Fruit fly (Drosophila melanogaster) whole organism, embryonic: Measurements from ENCODE around the gene CG13405.

ENCODE experiments used
- Adf1 ChIP-seq: fragments of 200-800 bp; sonication (Bioruptor generic); IDR thresholded peaks from 2 replicates; pipeline ENCODE4 v1.3.6; 2022; ENCODE audit warnings: missing biosample characterization, missing genetic modification characterization
- B-H2 ChIP-seq: fragments of 200-800 bp; sonication (Bioruptor generic); optimal IDR thresholded peaks from 2 replicates; lab custom pipeline; 2018; ENCODE audit warnings: missing biosample characterization, mild to moderate bottlenecking, missing genetic modification characterization
- CG10654 ChIP-seq: fragments of 200-800 bp; sonication (Bioruptor generic); optimal IDR thresholded peaks from 2 replicates; lab custom pipeline; 2016; ENCODE audit warnings: missing biosample characterization, missing genetic modification characterization
- CG11560 ChIP-seq: fragments of 200-800 bp; sonication (Bioruptor generic); IDR thresholded peaks from 3 replicates; pipeline ENCODE4 v1.3.6; 2022; ENCODE audit warnings: missing biosample characterization, missing genetic modification characterization
- CG1233 ChIP-seq: fragments of 200-800 bp; sonication (Bioruptor generic); optimal IDR thresholded peaks from 4 replicates; lab custom pipeline; 2018; ENCODE audit warnings: missing biosample characterization, mild to moderate bottlenecking, missing genetic modification characterization
- CG14860 ChIP-seq: fragments of 200-800 bp; sonication (Bioruptor generic); IDR thresholded peaks from 3 replicates; pipeline ENCODE4 v1.3.6; 2022; ENCODE audit warnings: missing biosample characterization, missing genetic modification characterization; ENCODE audit not compliant: partially characterized antibody
- CG15011 ChIP-seq: fragments of 200-800 bp; sonication (Bioruptor generic); optimal IDR thresholded peaks from 3 replicates; lab custom pipeline; 2018; ENCODE audit warnings: missing biosample characterization, mild to moderate bottlenecking, missing genetic modification characterization
- CG15514 ChIP-seq: fragments of 200-800 bp; sonication (Bioruptor generic); optimal IDR thresholded peaks from 3 replicates; lab custom pipeline; 2017; ENCODE audit warnings: missing biosample characterization, missing genetic modification characterization, mild to moderate bottlenecking, moderate library complexity, missing genetic modification reagents
- CG15696 ChIP-seq: fragments of 200-800 bp; sonication (Bioruptor generic); optimal IDR thresholded peaks from 2 replicates; lab custom pipeline; 2019; ENCODE audit warnings: missing biosample characterization, mild to moderate bottlenecking, missing genetic modification characterization, moderate library complexity
- CG1647 ChIP-seq: fragments of 200-800 bp; sonication (Bioruptor generic); optimal IDR thresholded peaks from 3 replicates; lab custom pipeline; 2016; ENCODE audit warnings: missing biosample characterization, missing genetic modification characterization
- CG18476 ChIP-seq: fragments of 200-800 bp; sonication (Bioruptor generic); optimal IDR thresholded peaks from 2 replicates; lab custom pipeline; 2016; ENCODE audit warnings: missing biosample characterization, mild to moderate bottlenecking, missing genetic modification characterization
- CG2678 ChIP-seq: fragments of 200-800 bp; sonication (Bioruptor generic); optimal IDR thresholded peaks from 3 replicates; lab custom pipeline; 2019; ENCODE audit warnings: missing biosample characterization, mild to moderate bottlenecking, missing genetic modification characterization, moderate library complexity
- CG2889 ChIP-seq: fragments of 200-800 bp; sonication (Bioruptor generic); IDR thresholded peaks from 3 replicates; pipeline ENCODE4 v1.3.6; 2022; ENCODE audit warnings: missing biosample characterization, missing genetic modification characterization
- CG31224 ChIP-seq: fragments of 200-800 bp; sonication (Bioruptor generic); IDR thresholded peaks from 2 replicates; pipeline ENCODE4 v1.3.6; 2022; ENCODE audit warnings: missing biosample characterization, missing genetic modification characterization
- CG31388 ChIP-seq: fragments of 200-800 bp; sonication (Bioruptor generic); optimal IDR thresholded peaks from 2 replicates; lab custom pipeline; 2016; ENCODE audit warnings: missing biosample characterization, missing genetic modification characterization
- CG32532 ChIP-seq: fragments of 200-800 bp; sonication (Bioruptor generic); IDR thresholded peaks from 2 replicates; pipeline ENCODE4 v1.3.6; 2022; ENCODE audit warnings: missing biosample characterization, missing genetic modification characterization
- CG3838 ChIP-seq: fragments of 200-800 bp; sonication (Bioruptor generic); optimal IDR thresholded peaks from 3 replicates; lab custom pipeline; 2016; ENCODE audit warnings: missing biosample characterization, missing genetic modification characterization
- CG3995 ChIP-seq: fragments of 200-800 bp; sonication (Bioruptor generic); optimal IDR thresholded peaks from 3 replicates; lab custom pipeline; 2016; ENCODE audit warnings: missing biosample characterization, missing genetic modification characterization
- CG4282 ChIP-seq: fragments of 200-800 bp; sonication (Bioruptor generic); optimal IDR thresholded peaks from 2 replicates; lab custom pipeline; 2016; ENCODE audit warnings: missing biosample characterization, missing genetic modification characterization
- CG43689 ChIP-seq: fragments of 200-800 bp; sonication (Bioruptor generic); IDR thresholded peaks from 2 replicates; pipeline ENCODE4 v1.3.6; 2022; ENCODE audit warnings: missing biosample characterization, missing genetic modification characterization
- CG4617 ChIP-seq: fragments of 200-800 bp; sonication (Bioruptor generic); optimal IDR thresholded peaks from 3 replicates; lab custom pipeline; 2016; ENCODE audit warnings: missing biosample characterization, missing genetic modification characterization, borderline replicate concordance
- CG6854 ChIP-seq: fragments of 200-800 bp; sonication (Bioruptor generic); optimal IDR thresholded peaks from 3 replicates; lab custom pipeline; 2017; ENCODE audit warnings: missing biosample characterization, mild to moderate bottlenecking, missing genetic modification characterization
- CG7357 ChIP-seq: fragments of 200-800 bp; sonication (Bioruptor generic); IDR thresholded peaks from 3 replicates; pipeline ENCODE4 v1.3.6; 2022; ENCODE audit warnings: missing biosample characterization, missing genetic modification characterization
- CG7839 ChIP-seq: fragments of 200-800 bp; sonication (Bioruptor generic); optimal IDR thresholded peaks from 3 replicates; lab custom pipeline; 2018; ENCODE audit warnings: missing biosample characterization, mild to moderate bottlenecking, missing genetic modification characterization, moderate library complexity
- CG7928 ChIP-seq: fragments of 200-800 bp; sonication (Bioruptor generic); optimal IDR thresholded peaks from 2 replicates; lab custom pipeline; 2017; ENCODE audit warnings: missing biosample characterization, mild to moderate bottlenecking, missing genetic modification characterization
- CG8388 ChIP-seq: fragments of 200-800 bp; sonication (Bioruptor generic); optimal IDR thresholded peaks from 2 replicates; lab custom pipeline; 2019; ENCODE audit warnings: missing biosample characterization, mild to moderate bottlenecking, missing genetic modification characterization, moderate library complexity
- D19B ChIP-seq: fragments of 200-800 bp; sonication (Bioruptor generic); optimal IDR thresholded peaks from 2 replicates; lab custom pipeline; 2017; ENCODE audit warnings: missing biosample characterization, mild to moderate bottlenecking, missing genetic modification characterization
- Dbx ChIP-seq: fragments of 200-800 bp; sonication (Bioruptor generic); IDR thresholded peaks from 3 replicates; pipeline ENCODE4 v1.3.6; 2022; ENCODE audit warnings: missing biosample characterization, missing genetic modification characterization
- HHEX ChIP-seq: fragments of 200-800 bp; sonication (Bioruptor generic); optimal IDR thresholded peaks from 3 replicates; lab custom pipeline; 2017; ENCODE audit warnings: missing biosample characterization, mild to moderate bottlenecking, missing genetic modification characterization, missing genetic modification reagents
- Hand ChIP-seq: fragments of 200-800 bp; sonication (Bioruptor generic); optimal IDR thresholded peaks from 2 replicates; lab custom pipeline; 2017; ENCODE audit warnings: mild to moderate bottlenecking, missing biosample characterization, missing genetic modification reagents, missing genetic modification characterization
- HmgZ ChIP-seq: fragments of 200-800 bp; sonication (Bioruptor generic); optimal IDR thresholded peaks from 2 replicates; lab custom pipeline; 2018; ENCODE audit warnings: missing biosample characterization, mild to moderate bottlenecking, missing genetic modification characterization
- Meics ChIP-seq: fragments of 200-800 bp; sonication (Bioruptor generic); optimal IDR thresholded peaks from 2 replicates; lab custom pipeline; 2017; ENCODE audit warnings: missing biosample characterization, mild to moderate bottlenecking, missing genetic modification characterization
- Mrtf ChIP-seq: fragments of 200-800 bp; sonication (Bioruptor generic); IDR thresholded peaks from 3 replicates; pipeline ENCODE4 v1.3.6; 2022; ENCODE audit warnings: missing biosample characterization, missing genetic modification characterization
- NC2β ChIP-seq: fragments of 200-800 bp; sonication (Bioruptor generic); optimal IDR thresholded peaks from 2 replicates; lab custom pipeline; 2016; ENCODE audit warnings: missing biosample characterization, missing genetic modification characterization
- NFAT ChIP-seq: fragments of 200-800 bp; sonication (Bioruptor generic); IDR thresholded peaks from 2 replicates; pipeline ENCODE4 v1.3.6; 2022; ENCODE audit warnings: missing biosample characterization, missing genetic modification characterization
- Rfx ChIP-seq: fragments of 200-800 bp; sonication (Bioruptor generic); IDR thresholded peaks from 2 replicates; pipeline ENCODE4 v1.3.6; 2022; ENCODE audit warnings: missing biosample characterization, missing genetic modification characterization
- Xrp1 ChIP-seq: fragments of 200-800 bp; sonication (Bioruptor generic); IDR thresholded peaks from 2 replicates; pipeline ENCODE4 v1.3.6; 2022; ENCODE audit warnings: missing biosample characterization, missing genetic modification characterization
- bab2 ChIP-seq: fragments of 200-800 bp; sonication (Bioruptor generic); optimal IDR thresholded peaks from 2 replicates; lab custom pipeline; 2016; ENCODE audit warnings: missing biosample characterization, missing genetic modification characterization
- bigmax ChIP-seq: fragments of 200-800 bp; sonication (Bioruptor generic); optimal IDR thresholded peaks from 2 replicates; lab custom pipeline; 2018; ENCODE audit warnings: missing biosample characterization, mild to moderate bottlenecking, missing genetic modification characterization
- bsh ChIP-seq, 2 experiments: fragments of 200-800 bp; sonication (Bioruptor generic); optimal IDR thresholded peaks; 2 replicates each; lab custom pipeline; 2017 to 2018; ENCODE audit warnings: mild to moderate bottlenecking in 2 of 2, missing biosample characterization in 2 of 2, missing genetic modification characterization in 2 of 2, moderate library complexity in 1 of 2
- cad ChIP-seq: fragments of >200 bp; optimal IDR thresholded peaks from 2 replicates; lab custom pipeline; 2017; ENCODE audit warnings: missing biosample characterization, missing genetic modification characterization
- caup ChIP-seq: fragments of 200-800 bp; sonication (Bioruptor generic); optimal IDR thresholded peaks from 3 replicates; lab custom pipeline; 2017; ENCODE audit warnings: missing biosample characterization, mild to moderate bottlenecking, missing genetic modification characterization, moderate library complexity; ENCODE audit not compliant: severe bottlenecking
- gcm ChIP-seq: fragments of 200-800 bp; sonication (Bioruptor generic); optimal IDR thresholded peaks from 2 replicates; lab custom pipeline; 2019; ENCODE audit warnings: missing biosample characterization, mild to moderate bottlenecking, missing genetic modification characterization, moderate library complexity
- insv ChIP-seq, 2 experiments: fragments of 200-800 bp; sonication (Bioruptor generic); optimal IDR thresholded peaks; 3 replicates each; lab custom pipeline; 2016 to 2018; ENCODE audit warnings: missing biosample characterization in 2 of 2, missing genetic modification characterization in 2 of 2
- nerfin-1 ChIP-seq: fragments of 200-800 bp; sonication (Bioruptor generic); optimal IDR thresholded peaks from 3 replicates; lab custom pipeline; 2019; ENCODE audit warnings: missing biosample characterization, mild to moderate bottlenecking, missing genetic modification characterization, moderate library complexity
- nom ChIP-seq: fragments of 200-800 bp; sonication (Bioruptor generic); optimal IDR thresholded peaks from 2 replicates; lab custom pipeline; 2017; ENCODE audit warnings: missing biosample characterization, missing genetic modification characterization, mild to moderate bottlenecking, moderate library complexity, missing genetic modification reagents
- slbo ChIP-seq: fragments of 200-800 bp; sonication (Bioruptor generic); IDR thresholded peaks from 2 replicates; pipeline ENCODE4 v1.3.6; 2022; ENCODE audit warnings: missing biosample characterization, missing genetic modification characterization
- slp2 ChIP-seq: fragments of 200-800 bp; sonication (Bioruptor generic); optimal IDR thresholded peaks from 2 replicates; lab custom pipeline; 2016; ENCODE audit warnings: missing biosample characterization, missing genetic modification characterization
- twi ChIP-seq: fragments of 200-800 bp; optimal IDR thresholded peaks from 2 replicates; lab custom pipeline; 2019; ENCODE audit warnings: missing biosample characterization, mild to moderate bottlenecking, missing genetic modification characterization, moderate library complexity
- zen ChIP-seq: fragments of 200-800 bp; sonication (Bioruptor generic); optimal IDR thresholded peaks from 3 replicates; lab custom pipeline; 2018; ENCODE audit warnings: missing biosample characterization, mild to moderate bottlenecking, missing genetic modification characterization, moderate library complexity

The CG13405 gene

DNA sequence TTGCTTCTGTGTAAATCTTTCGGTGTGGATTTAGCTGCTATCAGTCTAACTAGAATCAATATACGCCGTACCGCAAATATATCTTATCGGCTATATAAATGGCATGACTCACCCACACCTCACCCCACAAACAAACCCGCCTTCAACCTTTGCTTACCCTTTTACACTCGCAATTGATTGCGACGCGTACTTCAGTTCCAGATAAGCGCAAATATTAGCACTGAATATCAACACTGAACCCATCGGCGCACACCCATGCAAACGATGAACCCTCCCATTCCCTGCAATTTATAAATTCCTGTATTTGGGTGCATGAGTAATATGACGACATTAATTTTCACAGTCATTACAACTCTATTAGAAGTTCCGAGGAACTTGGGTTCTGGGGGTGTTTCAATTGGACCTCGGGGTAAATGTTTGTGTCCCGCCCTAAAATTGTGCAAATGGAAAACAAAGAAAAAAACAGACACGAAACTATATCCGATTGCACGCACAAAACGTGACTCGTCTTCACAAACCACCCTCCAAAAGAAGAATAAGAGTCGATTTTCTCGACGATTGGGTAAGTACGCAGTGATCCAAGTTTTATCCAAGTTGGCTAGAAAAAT, 10.2 kb upstream of the CG13405 start:
- TF ChIP-seq CG7357 (GFP tag; lab: Robert Waterston, UW), result no peak
- TF ChIP-seq bab2 (GFP tag; lab: Kevin White, UChicago), result no peak
- no peak for TF ChIP-seq CG3995
- peak; percentile 47 for TF ChIP-seq B-H2 (GFP tag; lab: Kevin White, UChicago)
- no peak for TF ChIP-seq Hand (GFP tag; lab: Kevin White, UChicago)
- TF ChIP-seq CG15514 (GFP tag; lab: Kevin White, UChicago), result peak; percentile 36
- TF ChIP-seq CG4282 (GFP tag; lab: Kevin White, UChicago), result no peak
- peak; percentile 65 for TF ChIP-seq nom
- no peak for TF ChIP-seq CG10654
- no peak for TF ChIP-seq bigmax (GFP tag; lab: Kevin White, UChicago)
- TF ChIP-seq CG4617 (GFP tag; lab: Kevin White, UChicago), result no peak
- no peak for TF ChIP-seq CG2889 (GFP tag; lab: Robert Waterston, UW)
- TF ChIP-seq Adf1 (GFP tag; lab: Robert Waterston, UW), result peak; percentile 42
- peak; percentile 19 for TF ChIP-seq CG2678 (tag; lab: Kevin White, UChicago)
- peak; percentile 19 for TF ChIP-seq CG6854 (GFP tag; lab: Kevin White, UChicago)
- no peak for TF ChIP-seq CG32532 (GFP tag; lab: Robert Waterston, UW)
- peak; percentile 32 for TF ChIP-seq HmgZ (tag; lab: Kevin White, UChicago)
- no peak for TF ChIP-seq CG31224
- peak; percentile 47 for TF ChIP-seq caup (GFP tag; lab: Kevin White, UChicago)
- no peak for TF ChIP-seq CG18476 (GFP tag; lab: Kevin White, UChicago)
- no peak for TF ChIP-seq CG3838 (GFP tag; lab: Kevin White, UChicago)
- TF ChIP-seq Dbx, result 0 out of 3 replicates have a peak, but pooled peaks have one; percentile 19
- no peak for TF ChIP-seq CG7928 (GFP tag; lab: Kevin White, UChicago)
- no peak for TF ChIP-seq Mrtf
- TF ChIP-seq CG7839 (tag; lab: Kevin White, UChicago), result no peak
- peak; percentile 36 for TF ChIP-seq HHEX (GFP tag; lab: Kevin White, UChicago)
- no peak for TF ChIP-seq CG43689
- TF ChIP-seq CG8388 (GFP tag; lab: Kevin White, UChicago), result no peak
- peak; percentile 16 for TF ChIP-seq Meics
- TF ChIP-seq Rfx (GFP tag; lab: Robert Waterston, UW), result no peak; the same call in 1 of the 2 replicates
- no peak for TF ChIP-seq zen
- TF ChIP-seq slbo (GFP tag; lab: Robert Waterston, UW), result no peak
- no peak for TF ChIP-seq D19B
- no peak for TF ChIP-seq cad (GFP tag; lab: Kevin White, UChicago)
- TF ChIP-seq NC2β (GFP tag; lab: Kevin White, UChicago), result no peak
- peak; percentile 20 for TF ChIP-seq CG1233 (GFP tag; lab: Kevin White, UChicago)
- no peak for TF ChIP-seq twi (tag; lab: Kevin White, UChicago)
- TF ChIP-seq CG31388 (GFP tag; lab: Kevin White, UChicago), result no peak
- TF ChIP-seq NFAT (GFP tag; lab: Robert Waterston, UW), result no peak
- TF ChIP-seq CG14860 (GFP tag; lab: Robert Waterston, UW), result no peak
- TF ChIP-seq insv (GFP tag; optimal IDR thresholded peaks at IDR 0.05; lab: Kevin White, UChicago), result no peak
- peak; percentile 47; the same call in 1 of the 2 replicates for TF ChIP-seq Xrp1 (GFP tag; lab: Robert Waterston, UW)
- TF ChIP-seq CG15011 (GFP tag; lab: Kevin White, UChicago), result peak; percentile 28
- no peak for TF ChIP-seq slp2 (GFP tag; lab: Kevin White, UChicago)
- TF ChIP-seq CG1647 (GFP tag; lab: Kevin White, UChicago), result no peak
- no peak for TF ChIP-seq bsh (GFP tag; optimal IDR thresholded peaks at IDR 0.05; lab: Kevin White, UChicago)
- TF ChIP-seq CG15696, result peak; percentile 34
- TF ChIP-seq nerfin-1 (tag; lab: Kevin White, UChicago), result peak; percentile 88
- TF ChIP-seq CG11560 (tag; lab: Robert Waterston, UW), result no peak
- TF ChIP-seq gcm (GFP tag; lab: Kevin White, UChicago), result no peak
